Worm (Caenorhabditis elegans): Measurements from ENCODE around the gene Y49F6B.19.
"Not testable (repeated sequence)": the region's sequence is repeated elsewhere in the genome, so short reads cannot be mapped to it uniquely, and the experiment has no call there.

Y49F6B.19 gene

ce11 chrII:3502011-3502410 lies 10.1 kb downstream of the Y49F6B.19 start:
- TF ChIP-seq unc-120 (tag; optimal IDR thresholded peaks at IDR 0.05; ENCODE audit: poor library complexity, severe bottlenecking), result no peak

DNA sequence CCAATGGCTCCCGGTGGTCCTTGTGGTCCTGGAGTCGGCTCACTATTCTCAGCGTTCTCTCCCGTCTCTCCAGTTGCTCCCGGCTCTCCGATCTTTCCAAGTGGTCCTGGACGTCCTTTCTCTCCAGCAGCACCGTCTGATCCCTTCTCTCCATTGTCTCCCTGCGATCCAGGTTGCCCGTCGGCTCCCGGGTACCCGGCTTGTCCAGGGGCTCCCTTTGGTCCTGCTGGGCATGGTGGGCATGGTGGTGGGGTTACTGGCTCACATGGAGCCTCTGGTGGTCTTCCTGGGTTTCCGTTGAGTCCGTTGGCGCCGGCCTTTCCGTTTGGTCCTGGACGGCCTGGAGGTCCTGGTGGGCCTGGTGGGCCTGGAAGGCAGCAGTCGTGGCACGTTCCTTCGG lies 11.8 kb downstream of the Y49F6B.19 start:
- TF ChIP-seq bed-3 (GFP tag; optimal IDR thresholded peaks at IDR 0.05) (no peak), tbx-8 (GFP tag; optimal IDR thresholded peaks at IDR 0.05) (no peak), ceh-39 (tag; optimal IDR thresholded peaks at IDR 0.05) (no peak), unc-120 (tag; optimal IDR thresholded peaks at IDR 0.05; ENCODE audit: poor library complexity, severe bottlenecking) (no peak), flh-1 (GFP tag; optimal IDR thresholded peaks at IDR 0.05) (no peak), elt-3 (tag; optimal IDR thresholded peaks at IDR 0.05) (no peak), snpc-4 (tag; optimal IDR thresholded peaks at IDR 0.05) (no peak), mls-2 (tag; optimal IDR thresholded peaks at IDR 0.05) (no peak), ztf-11 (tag; optimal IDR thresholded peaks at IDR 0.05) (no peak), lsy-2 (tag; optimal IDR thresholded peaks at IDR 0.05) (no peak), cnd-1 (tag; optimal IDR thresholded peaks at IDR 0.05) (no peak), ces-1 (GFP tag; optimal IDR thresholded peaks at IDR 0.05) (no peak), mep-1 (tag; optimal IDR thresholded peaks at IDR 0.05) (no peak), mab-5 (tag; optimal IDR thresholded peaks at IDR 0.05) (no peak), ceh-43 (GFP tag; optimal IDR thresholded peaks at IDR 0.05) (no peak), unc-62 (GFP tag; optimal IDR thresholded peaks at IDR 0.05) (no peak)

ce11 chrII:3499386-3499785 lies 12.8 kb downstream of the Y49F6B.19 start, which contains the start of gene Y49F6B.9:
Gene Y49F6B.9, minus strand, starts transcription at chrII:3499387.
- no peak for TF ChIP-seq elt-1 (tag; optimal IDR thresholded peaks at IDR 0.05; ENCODE audit: borderline replicate concordance, insufficient read depth)
- no peak for TF ChIP-seq flh-1 (GFP tag; optimal IDR thresholded peaks at IDR 0.05)
- no peak for TF ChIP-seq snpc-4 (tag; optimal IDR thresholded peaks at IDR 0.05)
- TF ChIP-seq cnd-1 (tag; optimal IDR thresholded peaks at IDR 0.05), result no peak
- TF ChIP-seq ceh-83 (GFP tag; optimal IDR thresholded peaks at IDR 0.05), result no peak
- TF ChIP-seq pha-4 (tag; optimal IDR thresholded peaks at IDR 0.05), result no peak
- no peak for TF ChIP-seq ceh-43 (GFP tag; optimal IDR thresholded peaks at IDR 0.05)
- TF ChIP-seq sem-2 (GFP tag; optimal IDR thresholded peaks at IDR 0.05), result no peak
- no peak for TF ChIP-seq blmp-1 (tag; optimal IDR thresholded peaks at IDR 0.05)
- TF ChIP-seq elt-3 (tag; optimal IDR thresholded peaks at IDR 0.05), result no peak
- TF ChIP-seq ceh-39 (tag; optimal IDR thresholded peaks at IDR 0.05), result no peak
- TF ChIP-seq nhr-237 (tag; optimal IDR thresholded peaks at IDR 0.05), result no peak

ce11 chrII:3490797-3491196 lies 21.3 kb downstream of the Y49F6B.19 start, which contains the start of gene fbxb-112:
Gene fbxb-112, plus strand, starts transcription at chrII:3491097.
- TF ChIP-seq ces-1 (GFP tag; optimal IDR thresholded peaks at IDR 0.05); nhr-76 (tag; optimal IDR thresholded peaks at IDR 0.05); ceh-43 (GFP tag; optimal IDR thresholded peaks at IDR 0.05): not testable (repeated sequence)

DNA sequence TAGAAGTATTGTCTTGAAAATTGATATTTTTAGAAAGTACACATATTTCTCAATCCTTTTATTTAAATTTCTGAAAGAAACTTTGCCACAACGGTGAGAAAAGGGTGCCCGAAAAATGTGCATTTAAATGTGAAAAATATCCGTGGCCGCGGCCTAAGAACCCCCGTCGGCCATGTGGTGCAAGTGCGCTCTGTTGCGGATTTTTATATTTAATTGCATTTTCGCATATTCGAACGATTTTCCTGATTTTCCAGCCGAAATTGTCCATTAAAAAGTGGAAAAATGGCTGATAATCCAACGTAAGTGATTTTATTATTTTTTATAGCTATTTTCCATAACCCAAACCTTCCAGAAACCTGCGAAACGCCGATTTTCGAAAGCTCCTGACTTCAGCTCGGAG lies 29.9 kb downstream of the Y49F6B.19 start, which contains the start of gene smu-2:
Gene smu-2 (plus strand): TSS at position 178 of the 400 bp plus-strand sequence.
- TF ChIP-seq ceh-39 (tag; optimal IDR thresholded peaks at IDR 0.05) (no peak), cnd-1 (tag; optimal IDR thresholded peaks at IDR 0.05) (peak; percentile 20), ztf-11 (tag; optimal IDR thresholded peaks at IDR 0.05) (no peak), mab-5 (tag; optimal IDR thresholded peaks at IDR 0.05) (peak; percentile 55), lsy-2 (tag; optimal IDR thresholded peaks at IDR 0.05) (peak; percentile 39), mep-1 (tag; optimal IDR thresholded peaks at IDR 0.05) (peak; percentile 49), ceh-43 (GFP tag; optimal IDR thresholded peaks at IDR 0.05) (peak; percentile 7), ces-1 (GFP tag; optimal IDR thresholded peaks at IDR 0.05) (peak; percentile 97), nhr-12 (tag; optimal IDR thresholded peaks at IDR 0.05) (no peak), hlh-1 (tag; optimal IDR thresholded peaks at IDR 0.05) (no peak), drap-1 (GFP tag; optimal IDR thresholded peaks at IDR 0.05) (no peak), tbx-8 (GFP tag; optimal IDR thresholded peaks at IDR 0.05) (no peak), nhr-237 (tag; optimal IDR thresholded peaks at IDR 0.05) (no peak), lin-32 (GFP tag; optimal IDR thresholded peaks at IDR 0.05) (peak; percentile 16), mls-2 (tag; optimal IDR thresholded peaks at IDR 0.05) (no peak), sptf-1 (tag; optimal IDR thresholded peaks at IDR 0.05) (peak; percentile 75)

- TF ChIP-seq zip-8 (tag; optimal IDR thresholded peaks at IDR 0.05), result no peak
- TF ChIP-seq lin-13 (tag; optimal IDR thresholded peaks at IDR 0.05), result no peak
- TF ChIP-seq mls-2 (tag; optimal IDR thresholded peaks at IDR 0.05), result no peak
- no peak for TF ChIP-seq ham-2 (GFP tag; optimal IDR thresholded peaks at IDR 0.05)
- TF ChIP-seq snpc-4 (tag; optimal IDR thresholded peaks at IDR 0.05), result no peak
- no peak for TF ChIP-seq blmp-1 (tag; optimal IDR thresholded peaks at IDR 0.05)
- no peak for TF ChIP-seq elt-1 (tag; optimal IDR thresholded peaks at IDR 0.05; ENCODE audit: borderline replicate concordance, insufficient read depth)
- TF ChIP-seq hlh-1 (tag; optimal IDR thresholded peaks at IDR 0.05), result no peak
- TF ChIP-seq unc-120 (tag; optimal IDR thresholded peaks at IDR 0.05; ENCODE audit: poor library complexity, severe bottlenecking), result no peak
- TF ChIP-seq sptf-1 (tag; optimal IDR thresholded peaks at IDR 0.05), result no peak
- no peak for TF ChIP-seq bed-3 (GFP tag; optimal IDR thresholded peaks at IDR 0.05)
- no peak for TF ChIP-seq ceh-39 (tag; optimal IDR thresholded peaks at IDR 0.05)
- TF ChIP-seq M03D4.4 (tag; optimal IDR thresholded peaks at IDR 0.05), result no peak
- TF ChIP-seq ceh-43 (GFP tag; optimal IDR thresholded peaks at IDR 0.05), result no peak
- TF ChIP-seq drap-1 (GFP tag; optimal IDR thresholded peaks at IDR 0.05), result no peak
- no peak for TF ChIP-seq tbx-8 (GFP tag; optimal IDR thresholded peaks at IDR 0.05)
- no peak for TF ChIP-seq sem-2 (GFP tag; optimal IDR thresholded peaks at IDR 0.05)
- TF ChIP-seq nhr-237 (tag; optimal IDR thresholded peaks at IDR 0.05), result no peak
These were observed 30.6 kb downstream of the Y49F6B.19 start, which contains the start of gene Y49F6B.8 for ce11 chrII:3481584-3481983. Gene Y49F6B.8, minus strand, starts transcription at chrII:3481684.
